Worm (Caenorhabditis elegans) whole organism, L3 larva: Measurements from ENCODE around the gene C14B9.3.

Experiments
- ceh-9 ChIP-seq: sonication (generic microtip); optimal IDR thresholded peaks from 2 replicates; lab custom pipeline; 2018; ENCODE audit warnings: missing biosample characterization, missing genetic modification characterization
- elt-3 ChIP-seq, 3 experiments: fragments of 150-350 bp in 1 of 3; sonication (generic microtip) in 2 of 3; optimal IDR thresholded peaks; 2 replicates in 2 of 3; 4 replicates in 1 of 3; lab custom pipeline; 2014 to 2017; ENCODE audit warnings: missing biosample characterization in 3 of 3, missing genetic modification characterization in 3 of 3
- fkh-10 ChIP-seq: sonication (generic microtip); optimal IDR thresholded peaks from 2 replicates; lab custom pipeline; 2017; ENCODE audit warnings: missing biosample characterization, missing genetic modification reagents, missing genetic modification characterization
- fos-1 ChIP-seq: fragments of 150-350 bp; optimal IDR thresholded peaks from 2 replicates; lab custom pipeline; 2014; ENCODE audit warnings: missing biosample characterization, missing genetic modification characterization
- lin-39 ChIP-seq: fragments of 150-350 bp; optimal IDR thresholded peaks from 2 replicates; lab custom pipeline; 2018; ENCODE audit warnings: missing biosample characterization, missing genetic modification reagents, missing genetic modification characterization
- mdl-1 ChIP-seq: fragments of 150-350 bp; optimal IDR thresholded peaks from 2 replicates; lab custom pipeline; 2014; ENCODE audit warnings: missing biosample characterization, missing genetic modification characterization
- mml-1 ChIP-seq: fragments of 150-350 bp; sonication (generic microtip); optimal IDR thresholded peaks from 3 replicates; lab custom pipeline; 2014; ENCODE audit warnings: missing biosample characterization, missing genetic modification characterization
- pha-4 ChIP-seq: fragments of 150-350 bp; optimal IDR thresholded peaks from 2 replicates; lab custom pipeline; 2014; ENCODE audit warnings: missing biosample characterization, missing genetic modification reagents, missing genetic modification characterization
- pqm-1 ChIP-seq: fragments of 150-350 bp; optimal IDR thresholded peaks from 2 replicates; lab custom pipeline; 2017; ENCODE audit warnings: missing biosample characterization, missing genetic modification characterization, inconsistent platforms

- TF ChIP-seq elt-3 (tag; optimal IDR thresholded peaks at IDR 0.05; lab: Kevin White, UChicago) (no peak), fos-1 (tag; lab: Kevin White, UChicago) (no peak), mml-1 (tag; lab: Kevin White, UChicago) (no peak), mdl-1 (tag; lab: Kevin White, UChicago) (no peak), ceh-9 (no peak), fkh-10 (GFP tag; lab: Kevin White, UChicago) (no peak), pha-4 (peak; percentile 6), pqm-1 (tag; lab: Kevin White, UChicago) (no peak), lin-39 (no peak)
These were observed 45.8 kb downstream of the C14B9.3 start for ce11 chrIII:8154423-8154822.
